In the genomic region with DNA sequence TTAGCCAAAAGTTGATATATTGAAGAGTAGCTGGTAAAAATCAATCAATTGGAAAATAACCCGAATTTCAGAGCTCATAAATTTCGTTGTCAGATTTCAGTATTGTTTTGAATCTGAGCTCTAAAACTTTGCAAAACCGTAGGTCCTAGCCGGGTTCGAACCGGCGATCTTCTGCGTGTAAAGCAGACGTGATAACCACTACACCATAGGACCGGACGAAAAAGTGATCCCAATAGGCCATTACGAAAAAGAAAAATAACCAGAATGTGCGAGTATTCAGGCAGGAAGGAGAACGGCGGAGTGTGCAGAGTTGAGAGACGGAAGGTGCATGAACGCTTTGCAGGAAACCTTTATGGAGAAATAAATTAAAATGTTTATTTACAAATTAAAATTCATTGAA, we compare ENCODE assay signal across 4 worm cellular contexts.
TF ChIP-seq lines count a peak whose summit lies in the region.

No protein-coding gene starts in this region.

TF ChIP-seq in whole organism, L2 larva, 48 proteins besides CTCF, POLR2A, EP300 and RAD21 (continues in another document):
- TF ChIP-seq fos-1 (tag; optimal IDR thresholded peaks at IDR 0.05; lab: Kevin White, UChicago) (peak; percentile 49), F13H6.1 (tag; optimal IDR thresholded peaks at IDR 0.05; lab: Kevin White, UChicago) (no peak), gmeb-1 (tag; optimal IDR thresholded peaks at IDR 0.05; lab: Kevin White, UChicago) (peak; percentile 28), dmd-4 (tag; optimal IDR thresholded peaks at IDR 0.05; lab: Kevin White, UChicago) (no peak), alr-1 (tag; optimal IDR thresholded peaks at IDR 0.05; lab: Kevin White, UChicago) (no peak), ztf-11 (tag; optimal IDR thresholded peaks at IDR 0.05; lab: Kevin White, UChicago) (no peak), Y55F3AM.14 (GFP tag; optimal IDR thresholded peaks at IDR 0.05; lab: Kevin White, UChicago) (no peak), unc-62 (GFP tag; optimal IDR thresholded peaks at IDR 0.05; lab: Kevin White, UChicago) (no peak), R02D3.7 (tag; optimal IDR thresholded peaks at IDR 0.05; lab: Kevin White, UChicago) (no peak), nhr-6 (tag; optimal IDR thresholded peaks at IDR 0.05; lab: Kevin White, UChicago) (no peak), mab-5 (tag; optimal IDR thresholded peaks at IDR 0.05; lab: Kevin White, UChicago) (no peak), mbf-1 (tag; optimal IDR thresholded peaks at IDR 0.05; lab: Kevin White, UChicago) (no peak), lin-13 (GFP tag; optimal IDR thresholded peaks at IDR 0.05; lab: Kevin White, UChicago) (no peak), snpc-4 (tag; optimal IDR thresholded peaks at IDR 0.05; lab: Kevin White, UChicago) (peak; percentile 33), peb-1 (tag; optimal IDR thresholded peaks at IDR 0.05; lab: Kevin White, UChicago) (no peak), C34F6.9 (tag; optimal IDR thresholded peaks at IDR 0.05; lab: Kevin White, UChicago) (peak; percentile 46), egl-27 (tag; optimal IDR thresholded peaks at IDR 0.05; lab: Kevin White, UChicago) (no peak), nhr-12 (tag; optimal IDR thresholded peaks at IDR 0.05; lab: Kevin White, UChicago) (no peak), nhr-21 (tag; optimal IDR thresholded peaks at IDR 0.05; lab: Kevin White, UChicago) (no peak), elt-1 (tag; optimal IDR thresholded peaks at IDR 0.05; lab: Kevin White, UChicago) (no peak), sem-4 (tag; optimal IDR thresholded peaks at IDR 0.05; lab: Kevin White, UChicago) (no peak), crh-2 (tag; optimal IDR thresholded peaks at IDR 0.05; lab: Kevin White, UChicago) (peak; percentile 43), unc-55 (GFP tag; optimal IDR thresholded peaks at IDR 0.05; lab: Kevin White, UChicago) (peak; percentile 65)

TF ChIP-seq in whole organism, L4 larva, 104 proteins besides CTCF, POLR2A, EP300 and RAD21 (continues in another document):
- peak; percentile 17 for TF ChIP-seq F37D6.2 (tag; optimal IDR thresholded peaks at IDR 0.05; lab: Kevin White, UChicago)
- no peak for TF ChIP-seq ceh-32 (tag; optimal IDR thresholded peaks at IDR 0.05; lab: Kevin White, UChicago; ENCODE audit: poor library complexity)
- TF ChIP-seq ZK337.2 (GFP tag; IDR thresholded peaks at IDR 0.05; lab: Robert Waterston, UW) = no peak
- TF ChIP-seq zip-2 (tag; optimal IDR thresholded peaks at IDR 0.05; lab: Kevin White, UChicago) = peak; percentile 23
- TF ChIP-seq nhr-10 (tag; optimal IDR thresholded peaks at IDR 0.05; lab: Kevin White, UChicago) = no peak
- TF ChIP-seq Y48G9A.11 (GFP tag; IDR thresholded peaks at IDR 0.05; lab: Robert Waterston, UW) = no peak
- 0 out of 2 replicates have a peak, but pooled peaks have one; percentile 64 for TF ChIP-seq F44E2.7 (GFP tag; IDR thresholded peaks at IDR 0.05; lab: Robert Waterston, UW)
- no peak for TF ChIP-seq F10B5.3 (tag; optimal IDR thresholded peaks at IDR 0.05; lab: Kevin White, UChicago)
- TF ChIP-seq ama-1 (optimal IDR thresholded peaks at IDR 0.05; lab: Kevin White, UChicago) = no peak
- no peak for TF ChIP-seq zfp-2 (tag; optimal IDR thresholded peaks at IDR 0.05; lab: Kevin White, UChicago)
- TF ChIP-seq fos-1 (tag; optimal IDR thresholded peaks at IDR 0.05; lab: Kevin White, UChicago) = no peak
- peak; percentile 34 for TF ChIP-seq Y5F2A.4 (GFP tag; optimal IDR thresholded peaks at IDR 0.05; lab: Kevin White, UChicago)
- no peak for TF ChIP-seq R02D3.7 (tag; optimal IDR thresholded peaks at IDR 0.05; lab: Kevin White, UChicago)
- TF ChIP-seq nhr-237 (tag; optimal IDR thresholded peaks at IDR 0.05; lab: Kevin White, UChicago) = no peak
- peak; percentile 52 for TF ChIP-seq hlh-30 (tag; optimal IDR thresholded peaks at IDR 0.05; lab: Kevin White, UChicago; ENCODE audit: insufficient read depth)
- no peak for TF ChIP-seq F49E8.2 (tag; optimal IDR thresholded peaks at IDR 0.05; lab: Kevin White, UChicago; ENCODE audit: borderline replicate concordance)
- peak; percentile 83 for TF ChIP-seq Y105C5A.15 (GFP tag; IDR thresholded peaks at IDR 0.05; lab: Robert Waterston, UW)
- TF ChIP-seq attf-4 (tag; optimal IDR thresholded peaks at IDR 0.05; lab: Kevin White, UChicago) = no peak
- peak; percentile 18 for TF ChIP-seq nhr-28 (tag; optimal IDR thresholded peaks at IDR 0.05; lab: Kevin White, UChicago)
- TF ChIP-seq lin-15B (tag; optimal IDR thresholded peaks at IDR 0.05; lab: Kevin White, UChicago) = no peak
- TF ChIP-seq T26A8.4 (GFP tag; IDR thresholded peaks at IDR 0.05; lab: Robert Waterston, UW) = peak; percentile 50; the same call in 1 of the 2 replicates

TF ChIP-seq in whole organism, late embryonic, 69 proteins besides CTCF, POLR2A, EP300 and RAD21 (continues in another document):
- TF ChIP-seq elt-2 (tag; optimal IDR thresholded peaks at IDR 0.05; lab: Kevin White, UChicago) (peak; percentile 86), K02D7.2 (tag; optimal IDR thresholded peaks at IDR 0.05; lab: Kevin White, UChicago) (no peak), dmd-4 (tag; optimal IDR thresholded peaks at IDR 0.05; lab: Kevin White, UChicago; ENCODE audit: borderline replicate concordance) (no peak), ama-1 (optimal IDR thresholded peaks at IDR 0.05; lab: Kevin White, UChicago) (no peak), nhr-11 (tag; optimal IDR thresholded peaks at IDR 0.05; lab: Kevin White, UChicago) (no peak), pros-1 (tag; optimal IDR thresholded peaks at IDR 0.05; lab: Kevin White, UChicago) (no peak), ceh-45 (GFP tag; IDR thresholded peaks at IDR 0.05; lab: Robert Waterston, UW) (no peak), zip-5 (tag; optimal IDR thresholded peaks at IDR 0.05; lab: Kevin White, UChicago) (no peak), hlh-8 (tag; optimal IDR thresholded peaks at IDR 0.05; lab: Kevin White, UChicago) (no peak), ceh-48 (tag; optimal IDR thresholded peaks at IDR 0.05; lab: Kevin White, UChicago) (peak; percentile 0), ahr-1 (tag; optimal IDR thresholded peaks at IDR 0.05; lab: Kevin White, UChicago) (no peak), fkh-6 (tag; optimal IDR thresholded peaks at IDR 0.05; lab: Kevin White, UChicago) (peak; percentile 27), eyg-1 (tag; optimal IDR thresholded peaks at IDR 0.05; lab: Kevin White, UChicago) (no peak), tbx-2 (tag; optimal IDR thresholded peaks at IDR 0.05; lab: Kevin White, UChicago) (peak; percentile 25), nfya-1 (tag; optimal IDR thresholded peaks at IDR 0.05; lab: Kevin White, UChicago) (peak; percentile 9), ref-2 (tag; optimal IDR thresholded peaks at IDR 0.05; lab: Kevin White, UChicago) (no peak), mec-3 (tag; optimal IDR thresholded peaks at IDR 0.05; lab: Kevin White, UChicago; ENCODE audit: borderline replicate concordance) (no peak), hlh-6 (tag; optimal IDR thresholded peaks at IDR 0.05; lab: Kevin White, UChicago) (peak; percentile 37), ets-4 (tag; optimal IDR thresholded peaks at IDR 0.05; lab: Kevin White, UChicago) (no peak), che-1 (tag; optimal IDR thresholded peaks at IDR 0.05; lab: Kevin White, UChicago) (peak; percentile 36), pha-2 (tag; optimal IDR thresholded peaks at IDR 0.05; lab: Kevin White, UChicago) (peak; percentile 42), sox-4 (tag; optimal IDR thresholded peaks at IDR 0.05; lab: Kevin White, UChicago) (peak; percentile 23), elt-4 (tag; optimal IDR thresholded peaks at IDR 0.05; lab: Kevin White, UChicago) (no peak), odd-2 (tag; optimal IDR thresholded peaks at IDR 0.05; lab: Kevin White, UChicago) (no peak), nhr-232 (tag; optimal IDR thresholded peaks at IDR 0.05; lab: Kevin White, UChicago) (peak; percentile 47)

TF ChIP-seq in whole organism, mixed stage, embryonic, 35 proteins besides CTCF, POLR2A, EP300 and RAD21:
- TF ChIP-seq unc-62 (GFP tag; optimal IDR thresholded peaks at IDR 0.05; lab: Kevin White, UChicago) = no peak
- TF ChIP-seq ceh-39 (tag; optimal IDR thresholded peaks at IDR 0.05; lab: Kevin White, UChicago) = no peak
- TF ChIP-seq bed-3 (GFP tag; optimal IDR thresholded peaks at IDR 0.05; lab: Kevin White, UChicago) = no peak
- TF ChIP-seq mep-1 (tag; optimal IDR thresholded peaks at IDR 0.05; lab: Kevin White, UChicago) = no peak
- peak; percentile 75 for TF ChIP-seq ceh-83 (GFP tag; optimal IDR thresholded peaks at IDR 0.05; lab: Kevin White, UChicago)
- TF ChIP-seq sem-2 (GFP tag; optimal IDR thresholded peaks at IDR 0.05; lab: Kevin White, UChicago) = peak; percentile 21
- TF ChIP-seq nhr-76 (tag; optimal IDR thresholded peaks at IDR 0.05; lab: Kevin White, UChicago) = no peak
- peak; percentile 48 for TF ChIP-seq cnd-1 (tag; optimal IDR thresholded peaks at IDR 0.05; lab: Kevin White, UChicago)
- peak; percentile 70 for TF ChIP-seq M03D4.4 (tag; optimal IDR thresholded peaks at IDR 0.05; lab: Kevin White, UChicago)
- TF ChIP-seq sptf-1 (tag; optimal IDR thresholded peaks at IDR 0.05; lab: Kevin White, UChicago) = peak; percentile 68
- TF ChIP-seq lin-32 (GFP tag; optimal IDR thresholded peaks at IDR 0.05; lab: Kevin White, UChicago) = peak; percentile 28
- TF ChIP-seq ham-2 (GFP tag; optimal IDR thresholded peaks at IDR 0.05; lab: Kevin White, UChicago) = peak; percentile 50
- peak; percentile 24 for TF ChIP-seq unc-120 (tag; optimal IDR thresholded peaks at IDR 0.05; lab: Kevin White, UChicago; ENCODE audit: poor library complexity, severe bottlenecking)
- peak; percentile 58 for TF ChIP-seq drap-1 (GFP tag; optimal IDR thresholded peaks at IDR 0.05; lab: Kevin White, UChicago)
- TF ChIP-seq elt-1 (tag; optimal IDR thresholded peaks at IDR 0.05; lab: Kevin White, UChicago; ENCODE audit: borderline replicate concordance, insufficient read depth) = no peak
- no peak for TF ChIP-seq nhr-28 (tag; optimal IDR thresholded peaks at IDR 0.05; lab: Kevin White, UChicago)
- peak; percentile 19 for TF ChIP-seq flh-1 (GFP tag; optimal IDR thresholded peaks at IDR 0.05; lab: Kevin White, UChicago)
- TF ChIP-seq nhr-237 (tag; optimal IDR thresholded peaks at IDR 0.05; lab: Kevin White, UChicago) = no peak
